Fruit fly (Drosophila melanogaster): ENCODE data around the gene CG2256.

CG2256 gene

dm6 chrX:8056084-8056483 lies 30.9 kb downstream of the CG2256 start:
- TF ChIP-seq psq (GFP tag; optimal IDR thresholded peaks at IDR 0.05) (peak; percentile 60), Rel (GFP tag; optimal IDR thresholded peaks at IDR 0.05) (no peak), Rel (tag; optimal IDR thresholded peaks at IDR 0.05) (no peak)

- TF ChIP-seq dl (GFP tag; optimal IDR thresholded peaks at IDR 0.05; ENCODE audit: insufficient read depth in 1 of 2, partially characterized antibody in 2 of 2) = no peak
- no peak for TF ChIP-seq Myc (optimal IDR thresholded peaks at IDR 0.05)
- TF ChIP-seq Dif (GFP tag; optimal IDR thresholded peaks at IDR 0.05; ENCODE audit: partially characterized antibody) = no peak
- TF ChIP-seq foxo (GFP tag; optimal IDR thresholded peaks at IDR 0.05) = no peak
- no peak for TF ChIP-seq Abd-B (GFP tag; optimal IDR thresholded peaks at IDR 0.05)
- peak; percentile 21 for TF ChIP-seq h (GFP tag; optimal IDR thresholded peaks at IDR 0.05)
- TF ChIP-seq tai (GFP tag; optimal IDR thresholded peaks at IDR 0.05) = no peak
- TF ChIP-seq psq (GFP tag; optimal IDR thresholded peaks at IDR 0.05) = peak; percentile 10
Observed at dm6 chrX:8049292-8049691, 37.7 kb downstream of the CG2256 start.

dm6 chrX:8046520-8046919 lies 40.5 kb downstream of the CG2256 start:
- no peak for TF ChIP-seq Dfd (GFP tag; optimal IDR thresholded peaks at IDR 0.05)

DNA sequence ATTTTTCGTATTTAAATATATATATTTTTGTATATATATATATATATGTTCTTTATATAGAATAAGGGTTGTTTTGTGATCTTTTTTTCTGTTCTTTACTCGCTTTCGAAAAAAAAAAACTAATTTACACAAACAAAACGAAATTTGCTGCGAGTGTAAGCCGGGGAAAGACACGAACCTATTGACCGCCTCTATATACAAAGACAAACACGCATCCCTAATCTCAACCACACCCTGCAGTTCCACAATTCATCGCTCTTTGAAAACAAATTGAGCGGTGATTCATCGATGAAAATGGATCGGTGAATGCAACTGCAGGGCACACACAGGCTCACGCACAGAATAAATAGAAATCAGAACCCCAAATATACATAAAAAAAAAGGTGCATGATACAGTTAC lies 48.1 kb downstream of the CG2256 start:
- no peak for TF ChIP-seq Rel (GFP tag; optimal IDR thresholded peaks at IDR 0.05)
- TF ChIP-seq Rel (tag; optimal IDR thresholded peaks at IDR 0.05) = peak; percentile 52
- TF ChIP-seq Dfd (GFP tag; optimal IDR thresholded peaks at IDR 0.05) = no peak

dm6 chrX:8037334-8037733 lies 49.7 kb downstream of the CG2256 start, which contains the start of gene CG2233:
Gene CG2233, minus strand, starts transcription at chrX:8037517.
- TF ChIP-seq HLH106 (tag; optimal IDR thresholded peaks at IDR 0.05) (no peak), Rel (GFP tag; optimal IDR thresholded peaks at IDR 0.05) (no peak), Rel (tag; optimal IDR thresholded peaks at IDR 0.05) (peak; percentile 5)
